Worm (Caenorhabditis elegans): Measurements from ENCODE around the gene sao-1.

ce11 chrV:14004342-14004741, 40.6 kb downstream of the sao-1 start:
- TF ChIP-seq nhr-76 (tag; optimal IDR thresholded peaks at IDR 0.05) (no peak), ceh-62 (tag; optimal IDR thresholded peaks at IDR 0.05) (no peak), fkh-10 (GFP tag; optimal IDR thresholded peaks at IDR 0.05) (peak; percentile 28), daf-12 (tag; optimal IDR thresholded peaks at IDR 0.05) (no peak), dpl-1 (GFP tag; optimal IDR thresholded peaks at IDR 0.05) (no peak), ama-1 (optimal IDR thresholded peaks at IDR 0.05) (no peak), lin-39 (tag; optimal IDR thresholded peaks at IDR 0.05) (no peak), unc-130 (GFP tag; optimal IDR thresholded peaks at IDR 0.05) (no peak), dmd-8 (GFP tag; IDR thresholded peaks at IDR 0.05) (no peak), fos-1 (tag; optimal IDR thresholded peaks at IDR 0.05) (no peak), sdz-12 (GFP tag; optimal IDR thresholded peaks at IDR 0.05) (no peak), egl-27 (tag; optimal IDR thresholded peaks at IDR 0.05) (no peak), nhr-11 (tag; optimal IDR thresholded peaks at IDR 0.05) (no peak), mep-1 (tag; optimal IDR thresholded peaks at IDR 0.05) (no peak)

Measured in whole organism, L4 larva.